Worm (Caenorhabditis elegans): ENCODE measurements around the gene T19H12.12.

Gene T19H12.12

DNA sequence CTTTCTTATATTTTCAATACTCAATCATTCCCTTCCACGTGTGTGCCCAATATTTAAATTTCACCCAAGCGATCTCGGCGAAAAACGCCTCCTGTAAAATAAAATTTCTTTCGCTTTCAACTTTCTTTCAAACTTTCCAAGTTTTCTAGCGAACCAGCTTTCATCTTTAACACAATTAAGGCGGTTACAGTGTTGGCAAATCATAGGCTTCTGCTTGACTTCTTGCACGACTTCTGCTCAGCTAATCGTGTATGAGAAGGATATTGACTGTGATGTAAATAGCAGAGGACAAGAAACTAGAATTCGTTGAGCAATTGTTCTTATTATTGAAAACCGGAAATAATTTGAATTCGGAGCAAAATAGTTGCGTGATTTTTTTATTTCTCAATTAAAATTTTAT is 6.7 kb downstream of the T19H12.12 start (continued):
- TF ChIP-seq lir-1 (GFP tag; conservative IDR thresholded peaks at IDR 0.05) (no peak), Y95B8A.8 (GFP tag; IDR thresholded peaks at IDR 0.05) (no peak), lsy-27 (tag; optimal IDR thresholded peaks at IDR 0.05; ENCODE audit: borderline replicate concordance, insufficient read depth) (no peak), Y53F4B.3 (GFP tag; IDR thresholded peaks at IDR 0.05) (no peak), Y67H2A.10 (GFP tag; conservative IDR thresholded peaks at IDR 0.05) (no peak), tlf-1 (GFP tag; optimal IDR thresholded peaks at IDR 0.05) (peak; percentile 53), lag-1 (GFP tag; IDR thresholded peaks at IDR 0.05) (no peak), bed-2 (GFP tag; IDR thresholded peaks at IDR 0.05) (no peak), die-1 (tag; optimal IDR thresholded peaks at IDR 0.05) (peak; percentile 16), cebp-2 (GFP tag; IDR thresholded peaks at IDR 0.05) (0 out of 2 replicates have a peak, but pooled peaks have one; percentile 74), ztf-3 (GFP tag; optimal IDR thresholded peaks at IDR 0.05) (no peak), aptf-2 (GFP tag; conservative IDR thresholded peaks at IDR 0.05) (no peak), atf-7 (tag; optimal IDR thresholded peaks at IDR 0.05) (no peak), lin-35 (GFP tag; optimal IDR thresholded peaks at IDR 0.05) (peak in 1 of 3 experiments; percentile 7), K12H6.12 (tag; optimal IDR thresholded peaks at IDR 0.05) (no peak), egrh-3 (GFP tag; IDR thresholded peaks at IDR 0.05) (no peak), hrde-1 (tag; optimal IDR thresholded peaks at IDR 0.05; ENCODE audit: borderline replicate concordance) (peak; percentile 70), repo-1 (tag; optimal IDR thresholded peaks at IDR 0.05) (no peak), ztf-22 (GFP tag; optimal IDR thresholded peaks at IDR 0.05) (no peak), athp-1 (tag; optimal IDR thresholded peaks at IDR 0.05) (no peak), ceh-58 (GFP tag; IDR thresholded peaks at IDR 0.05) (0 out of 2 replicates have a peak, but pooled peaks have one; percentile 15), lsl-1 (GFP tag; optimal IDR thresholded peaks at IDR 0.05) (peak; percentile 57), ceh-79 (tag; optimal IDR thresholded peaks at IDR 0.05) (no peak), ccch-3 (GFP tag; optimal IDR thresholded peaks at IDR 0.05) (no peak), madf-3 (GFP tag; IDR thresholded peaks at IDR 0.05) (peak; percentile 81), zfh-2 (GFP tag; conservative IDR thresholded peaks at IDR 0.05) (no peak), C17E4.6 (GFP tag; IDR thresholded peaks at IDR 0.05) (no peak), F57C9.4 (tag; optimal IDR thresholded peaks at IDR 0.05) (no peak), K11D2.4 (GFP tag; IDR thresholded peaks at IDR 0.05) (no peak), dpff-1 (tag; optimal IDR thresholded peaks at IDR 0.05) (no peak), B0035.1 (tag; optimal IDR thresholded peaks at IDR 0.05) (no peak), aptf-3 (GFP tag; IDR thresholded peaks at IDR 0.05) (peak; percentile 6; the same call in 1 of the 2 replicates), akir-1 (GFP tag; optimal IDR thresholded peaks at IDR 0.05) (no peak), C06A6.2 (GFP tag; conservative IDR thresholded peaks at IDR 0.05) (no peak), ama-1 (optimal IDR thresholded peaks at IDR 0.05) (no peak), ama-1 (GFP tag; optimal IDR thresholded peaks at IDR 0.05) (no peak), rpc-1 (optimal IDR thresholded peaks at IDR 0.05) (no peak), rpc-1 (tag; optimal IDR thresholded peaks at IDR 0.05) (no peak), lin-40 (tag; optimal IDR thresholded peaks at IDR 0.05) (no peak), F10E7.11 (tag; optimal IDR thresholded peaks at IDR 0.05) (no peak), F22D6.2 (tag; optimal IDR thresholded peaks at IDR 0.05) (no peak), sea-2 (GFP tag; IDR thresholded peaks at IDR 0.05) (no peak), hsf-1 (GFP tag; IDR thresholded peaks at IDR 0.05) (peak; percentile 77), sptf-2 (GFP tag; optimal IDR thresholded peaks at IDR 0.05) (no peak), F37B4.10 (GFP tag; IDR thresholded peaks at IDR 0.05) (no peak), F49E8.2 (tag; optimal IDR thresholded peaks at IDR 0.05; ENCODE audit: insufficient read depth) (peak; percentile 38), xnd-1 (tag; optimal IDR thresholded peaks at IDR 0.05) (peak; percentile 74), Y56A3A.18 (GFP tag; IDR thresholded peaks at IDR 0.05) (0 out of 2 replicates have a peak, but pooled peaks have one; percentile 6), snpc-3.4 (tag; optimal IDR thresholded peaks at IDR 0.05) (peak; percentile 51), unc-62 (GFP tag; optimal IDR thresholded peaks at IDR 0.05) (no peak)

All from whole organism, young adult.